Worm (Caenorhabditis elegans): ENCODE results near the gene C08B6.18.

- no peak for TF ChIP-seq ceh-18 (tag; optimal IDR thresholded peaks at IDR 0.05)
- TF ChIP-seq sox-4 (tag; optimal IDR thresholded peaks at IDR 0.05), result no peak
- no peak for TF ChIP-seq hlh-30 (tag; optimal IDR thresholded peaks at IDR 0.05; ENCODE audit: insufficient read depth)
- no peak for TF ChIP-seq ceh-9 (tag; optimal IDR thresholded peaks at IDR 0.05)
- no peak for TF ChIP-seq fkh-10 (GFP tag; optimal IDR thresholded peaks at IDR 0.05)
Observed at ce11 chrV:10168870-10169269, 34.9 kb upstream of the C08B6.18 start.
